Fruit fly (Drosophila melanogaster) whole organism, embryonic: Measurements from ENCODE around the gene Rrp45.

Experiments used
- Ada2b ChIP-seq: fragments of 200-800 bp; sonication (Bioruptor generic); IDR thresholded peaks from 2 replicates; pipeline ENCODE4 v1.3.6; 2022; ENCODE audit warnings: missing biosample characterization, missing genetic modification characterization
- Asciz ChIP-seq: fragments of 200-800 bp; sonication (Bioruptor generic); optimal IDR thresholded peaks from 2 replicates; lab custom pipeline; 2017; ENCODE audit warnings: missing biosample characterization, mild to moderate bottlenecking, missing genetic modification characterization, missing genetic modification reagents
- B-H1 ChIP-seq: fragments of 200-800 bp; sonication (Bioruptor generic); IDR thresholded peaks from 3 replicates; pipeline ENCODE4 v1.3.6; 2022; ENCODE audit warnings: missing biosample characterization, missing genetic modification characterization
- BtbVII ChIP-seq: fragments of 200-800 bp; sonication (Bioruptor generic); optimal IDR thresholded peaks from 3 replicates; lab custom pipeline; 2017; ENCODE audit warnings: missing biosample characterization, mild to moderate bottlenecking, missing genetic modification characterization
- CG10462 ChIP-seq: fragments of 200-800 bp; sonication (Bioruptor generic); optimal IDR thresholded peaks from 2 replicates; lab custom pipeline; 2016; ENCODE audit warnings: missing biosample characterization, missing genetic modification characterization
- CG10543 ChIP-seq: fragments of 200-800 bp; sonication (Bioruptor generic); optimal IDR thresholded peaks from 3 replicates; lab custom pipeline; 2017; ENCODE audit warnings: missing biosample characterization, mild to moderate bottlenecking, missing genetic modification characterization, moderate library complexity
- CG11093 ChIP-seq: fragments of 200-800 bp; sonication (Bioruptor generic); IDR thresholded peaks from 3 replicates; pipeline ENCODE4 v1.3.6; 2022; ENCODE audit warnings: missing biosample characterization, missing genetic modification characterization
- CG11723 ChIP-seq: fragments of 200-800 bp; sonication (Bioruptor generic); optimal IDR thresholded peaks from 2 replicates; lab custom pipeline; 2017; ENCODE audit warnings: missing biosample characterization, mild to moderate bottlenecking, missing genetic modification characterization
- CG13296 ChIP-seq: fragments of 200-800 bp; sonication (Bioruptor generic); optimal IDR thresholded peaks from 3 replicates; lab custom pipeline; 2018; ENCODE audit warnings: missing biosample characterization, mild to moderate bottlenecking, missing genetic modification characterization
- CG15011 ChIP-seq: fragments of 200-800 bp; sonication (Bioruptor generic); optimal IDR thresholded peaks from 3 replicates; lab custom pipeline; 2018; ENCODE audit warnings: missing biosample characterization, mild to moderate bottlenecking, missing genetic modification characterization
- CG17359 ChIP-seq: fragments of 200-800 bp; sonication (Bioruptor generic); optimal IDR thresholded peaks from 3 replicates; lab custom pipeline; 2018; ENCODE audit warnings: missing biosample characterization, mild to moderate bottlenecking, missing genetic modification characterization, moderate library complexity
- CG17361 ChIP-seq: fragments of 200-800 bp; sonication (Bioruptor generic); IDR thresholded peaks from 3 replicates; pipeline ENCODE4 v1.3.6; 2022; ENCODE audit warnings: missing biosample characterization, missing genetic modification characterization
- CG1792 ChIP-seq: fragments of 200-800 bp; sonication (Bioruptor generic); optimal IDR thresholded peaks from 2 replicates; lab custom pipeline; 2016; ENCODE audit warnings: missing biosample characterization, missing genetic modification characterization
- CG2875 ChIP-seq: fragments of 200-800 bp; sonication (Bioruptor generic); optimal IDR thresholded peaks from 2 replicates; lab custom pipeline; 2017; ENCODE audit warnings: missing biosample characterization, mild to moderate bottlenecking, missing genetic modification characterization, missing genetic modification reagents
- CG30020 ChIP-seq: fragments of 200-800 bp; optimal IDR thresholded peaks from 2 replicates; lab custom pipeline; 2019; ENCODE audit warnings: missing biosample characterization, mild to moderate bottlenecking, missing genetic modification characterization, moderate library complexity
- CG31224 ChIP-seq: fragments of 200-800 bp; sonication (Bioruptor generic); IDR thresholded peaks from 2 replicates; pipeline ENCODE4 v1.3.6; 2022; ENCODE audit warnings: missing biosample characterization, missing genetic modification characterization
- CG3281 ChIP-seq: fragments of 200-800 bp; sonication (Bioruptor generic); optimal IDR thresholded peaks from 3 replicates; lab custom pipeline; 2017; ENCODE audit warnings: missing biosample characterization, mild to moderate bottlenecking, missing genetic modification characterization
- CG6254 ChIP-seq: fragments of 200-800 bp; sonication (Bioruptor generic); optimal IDR thresholded peaks from 3 replicates; lab custom pipeline; 2017; ENCODE audit warnings: mild to moderate bottlenecking, missing biosample characterization, missing genetic modification reagents, missing genetic modification characterization
- CG6272 ChIP-seq: fragments of 200-800 bp; sonication (Bioruptor generic); IDR thresholded peaks from 2 replicates; pipeline ENCODE4 v1.3.6; 2022; ENCODE audit warnings: missing biosample characterization, missing genetic modification characterization
- CG7372 ChIP-seq: fragments of 200-800 bp; sonication (Bioruptor generic); IDR thresholded peaks from 2 replicates; pipeline ENCODE4 v1.3.6; 2022; ENCODE audit warnings: missing biosample characterization, missing genetic modification characterization
- CG8089 ChIP-seq: fragments of 200-800 bp; sonication (Bioruptor generic); optimal IDR thresholded peaks from 3 replicates; lab custom pipeline; 2016; ENCODE audit warnings: missing biosample characterization, missing genetic modification characterization
- D ChIP-seq, 2 experiments: fragments of 200-800 bp in 1 of 2; fragments of >200 bp in 1 of 2; sonication (Bioruptor generic) in 1 of 2; optimal IDR thresholded peaks; 2 replicates in 1 of 2; 3 replicates in 1 of 2; lab custom pipeline; 2017; ENCODE audit warnings: mild to moderate bottlenecking in 1 of 2, missing biosample characterization in 1 of 2, missing genetic modification characterization in 1 of 2, missing genetic modification reagents in 1 of 2
- D19B ChIP-seq: fragments of 200-800 bp; sonication (Bioruptor generic); optimal IDR thresholded peaks from 2 replicates; lab custom pipeline; 2017; ENCODE audit warnings: missing biosample characterization, mild to moderate bottlenecking, missing genetic modification characterization
- Deaf1 ChIP-seq: fragments of 200-800 bp; optimal IDR thresholded peaks from 3 replicates; lab custom pipeline; 2019; ENCODE audit warnings: missing biosample characterization, mild to moderate bottlenecking, missing genetic modification characterization, moderate library complexity
- Dip2 ChIP-seq: fragments of 200-800 bp; sonication (Bioruptor generic); IDR thresholded peaks from 2 replicates; pipeline ENCODE4 v1.3.6; 2022; ENCODE audit warnings: missing biosample characterization, missing genetic modification characterization
- Fer2 ChIP-seq: fragments of 200-800 bp; sonication (Bioruptor generic); optimal IDR thresholded peaks from 2 replicates; lab custom pipeline; 2018; ENCODE audit warnings: missing biosample characterization, mild to moderate bottlenecking, missing genetic modification characterization, moderate library complexity
- H15 ChIP-seq: fragments of 200-800 bp; sonication (Bioruptor generic); IDR thresholded peaks from 3 replicates; pipeline ENCODE4 v1.3.6; 2022; ENCODE audit warnings: missing biosample characterization, missing genetic modification characterization
- Sin3A ChIP-seq: fragments of >200 bp; optimal IDR thresholded peaks from 2 replicates; lab custom pipeline; 2018
- Trl ChIP-seq, 3 experiments: fragments of >200 bp in 2 of 3; fragments of 200-800 bp in 1 of 3; sonication (Bioruptor generic) in 1 of 3; optimal IDR thresholded peaks; 2 replicates in 1 of 3; 3 replicates in 2 of 3; lab custom pipeline; 2016 to 2017; ENCODE audit warnings: missing biosample characterization in 1 of 3, missing genetic modification characterization in 1 of 3
- ato ChIP-seq: fragments of 200-800 bp; sonication (Bioruptor generic); IDR thresholded peaks from 2 replicates; pipeline ENCODE4 v1.3.6; 2022; ENCODE audit warnings: missing biosample characterization, missing genetic modification characterization; ENCODE audit not compliant: partially characterized antibody
- chm ChIP-seq: fragments of 200-800 bp; sonication (Bioruptor generic); IDR thresholded peaks from 2 replicates; pipeline ENCODE4 v1.3.6; 2022; ENCODE audit warnings: missing biosample characterization, missing genetic modification characterization
- emc ChIP-seq: fragments of 200-800 bp; sonication (Bioruptor generic); optimal IDR thresholded peaks from 2 replicates; lab custom pipeline; 2016; ENCODE audit warnings: missing biosample characterization, missing genetic modification characterization
- gcm ChIP-seq: fragments of 200-800 bp; sonication (Bioruptor generic); optimal IDR thresholded peaks from 2 replicates; lab custom pipeline; 2019; ENCODE audit warnings: missing biosample characterization, mild to moderate bottlenecking, missing genetic modification characterization, moderate library complexity
- hb ChIP-seq: fragments of 200-800 bp; sonication (Bioruptor generic); IDR thresholded peaks from 3 replicates; pipeline ENCODE4 v1.3.6; 2022; ENCODE audit warnings: missing biosample characterization, missing genetic modification characterization; ENCODE audit not compliant: partially characterized antibody
- knrl ChIP-seq: fragments of 200-800 bp; sonication (Bioruptor generic); IDR thresholded peaks from 3 replicates; pipeline ENCODE4 v1.3.6; 2022; ENCODE audit warnings: missing biosample characterization, missing genetic modification characterization; ENCODE audit not compliant: partially characterized antibody
- org-1 ChIP-seq: fragments of 200-800 bp; sonication (Bioruptor generic); optimal IDR thresholded peaks from 2 replicates; lab custom pipeline; 2017; ENCODE audit warnings: missing biosample characterization, missing genetic modification characterization
- prd ChIP-seq, 3 experiments: fragments of >200 bp in 2 of 3; fragments of 200-800 bp in 1 of 3; sonication (Bioruptor generic) in 1 of 3; optimal IDR thresholded peaks in 2 of 3; IDR thresholded peaks in 1 of 3; 2 replicates in 2 of 3; 3 replicates in 1 of 3; pipeline versions ENCODE4 v1.3.6 to Lab custom; 2017 to 2022; ENCODE audit warnings: missing biosample characterization in 1 of 3, missing genetic modification characterization in 1 of 3
- salm ChIP-seq: fragments of 200-800 bp; sonication (Bioruptor generic); optimal IDR thresholded peaks from 2 replicates; lab custom pipeline; 2018; ENCODE audit warnings: missing biosample characterization, mild to moderate bottlenecking, missing genetic modification characterization
- sens ChIP-seq: fragments of 200-800 bp; sonication (Bioruptor generic); peaks from one replicate; lab custom pipeline; 2016; ENCODE audit warnings: missing biosample characterization, missing genetic modification characterization
- usp ChIP-seq: fragments of >200 bp; optimal IDR thresholded peaks from 2 replicates; lab custom pipeline; 2017; ENCODE audit warnings: missing biosample characterization, missing genetic modification characterization

Rrp45 gene

DNA sequence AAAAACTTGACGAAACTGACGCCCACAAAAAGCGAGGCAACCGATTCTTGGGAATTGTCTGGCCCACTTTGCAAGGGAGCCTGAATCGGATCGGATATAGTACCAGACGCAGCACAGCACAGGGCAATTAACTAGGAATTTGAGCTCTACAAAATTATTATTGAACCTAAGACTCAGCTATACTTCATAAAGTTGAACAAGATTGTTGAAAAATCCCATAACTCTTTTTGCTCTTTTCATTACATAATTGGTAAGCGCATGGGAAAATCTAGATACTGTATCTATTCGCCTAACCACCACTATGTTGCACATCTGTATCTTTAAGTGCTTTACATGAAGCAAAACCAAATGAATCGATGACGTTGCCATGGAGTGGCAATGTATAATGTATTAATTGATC lies 42.0 kb upstream of the Rrp45 start (continued):
- TF ChIP-seq CG10543 (GFP tag; lab: Kevin White, UChicago) (peak; percentile 14), CG7372 (0 out of 2 replicates have a peak, but pooled peaks have one; percentile 24), Sin3A (no peak), Deaf1 (peak; percentile 28), CG11093 (GFP tag; lab: Robert Waterston, UW) (0 out of 3 replicates have a peak, but pooled peaks have one; percentile 15), Trl (optimal IDR thresholded peaks at IDR 0.05; lab: Kevin White, UChicago) (no peak), Trl (GFP tag; optimal IDR thresholded peaks at IDR 0.05; lab: Kevin White, UChicago) (peak; percentile 65), CG11723 (GFP tag; lab: Kevin White, UChicago) (peak; percentile 55), H15 (GFP tag; lab: Robert Waterston, UW) (peak; percentile 65), CG17361 (GFP tag; lab: Robert Waterston, UW) (peak; percentile 83), CG15011 (GFP tag; lab: Kevin White, UChicago) (peak; percentile 47), prd (optimal IDR thresholded peaks at IDR 0.05; lab: Kevin White, UChicago) (no peak), prd (GFP tag; IDR thresholded peaks at IDR 0.05; lab: Robert Waterston, UW) (peak; percentile 77), CG10462 (peak; percentile 44), CG31224 (GFP tag; lab: Robert Waterston, UW) (no peak), CG2875 (GFP tag; lab: Kevin White, UChicago) (peak; percentile 69), emc (GFP tag; lab: Kevin White, UChicago) (no peak), CG8089 (peak; percentile 26), D (optimal IDR thresholded peaks at IDR 0.05; lab: Kevin White, UChicago) (no peak), D (GFP tag; optimal IDR thresholded peaks at IDR 0.05; lab: Kevin White, UChicago) (peak; percentile 82), CG30020 (tag; lab: Kevin White, UChicago) (peak; percentile 22), org-1 (GFP tag; lab: Kevin White, UChicago) (peak; percentile 66), Fer2 (tag; lab: Kevin White, UChicago) (no peak), CG6272 (GFP tag; lab: Robert Waterston, UW) (no peak), Ada2b (GFP tag; lab: Robert Waterston, UW) (peak; percentile 75), BtbVII (GFP tag; lab: Kevin White, UChicago) (no peak), salm (peak; percentile 65), CG17359 (peak; percentile 81), CG1792 (peak; percentile 55)

- TF ChIP-seq CG13296 (GFP tag; lab: Kevin White, UChicago): no peak
- TF ChIP-seq ato: no peak
- TF ChIP-seq chm (GFP tag; lab: Robert Waterston, UW): no peak
- TF ChIP-seq Asciz (GFP tag; lab: Kevin White, UChicago): no peak
- TF ChIP-seq hb (GFP tag; lab: Robert Waterston, UW): no peak
- no peak for TF ChIP-seq B-H1 (GFP tag; lab: Robert Waterston, UW)
- TF ChIP-seq Dip2 (GFP tag; lab: Robert Waterston, UW): no peak
Measured at dm6 chrX:16831848-16832247, 40.8 kb upstream of the Rrp45 start.

DNA sequence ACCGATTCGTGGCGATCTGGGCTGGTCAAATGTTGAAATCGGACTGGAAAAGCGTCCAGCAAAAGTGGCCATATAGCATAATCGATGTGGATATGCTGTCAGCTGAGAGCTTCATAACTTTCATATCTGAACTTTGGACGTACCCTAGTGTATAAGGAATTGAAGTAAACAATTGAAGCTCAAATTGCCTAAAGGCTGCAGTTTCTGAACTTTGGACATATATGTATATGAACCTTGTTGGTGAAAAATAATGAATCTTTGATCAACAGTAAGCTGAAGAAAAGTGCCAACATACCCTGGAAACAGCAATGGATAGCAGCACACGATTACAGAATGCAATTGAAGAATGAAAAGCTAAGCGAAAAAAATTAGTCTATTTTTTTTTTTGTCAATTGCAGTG lies 39.0 kb upstream of the Rrp45 start:
- TF ChIP-seq sens (GFP tag; lab: Kevin White, UChicago) (peak; percentile 74), knrl (GFP tag; lab: Robert Waterston, UW) (no peak), usp (no peak), CG3281 (GFP tag; lab: Kevin White, UChicago) (no peak), gcm (GFP tag; lab: Kevin White, UChicago) (no peak), D19B (GFP tag; lab: Kevin White, UChicago) (no peak), CG6254 (GFP tag; lab: Kevin White, UChicago) (no peak)
